Fruit fly (Drosophila melanogaster) whole organism, pupa: ENCODE results near the gene Dus3.

Experiments
- CG12605 ChIP-seq: fragments of 200-800 bp; sonication (Bioruptor generic); IDR thresholded peaks from 2 replicates; pipeline ENCODE4 v1.3.6; 2022; ENCODE audit warnings: missing biosample characterization, missing genetic modification characterization
- CG13204 ChIP-seq: fragments of 200-800 bp; sonication (Bioruptor generic); optimal IDR thresholded peaks from 2 replicates; lab custom pipeline; 2018; ENCODE audit warnings: missing biosample characterization, mild to moderate bottlenecking, missing genetic modification characterization, moderate library complexity
- CG15710 ChIP-seq: fragments of 200-800 bp; sonication (Bioruptor generic); optimal IDR thresholded peaks from 2 replicates; lab custom pipeline; 2018; ENCODE audit warnings: missing biosample characterization, mild to moderate bottlenecking, missing genetic modification characterization, moderate library complexity
- Pif1A ChIP-seq: fragments of 200-800 bp; sonication (Bioruptor generic); optimal IDR thresholded peaks from 3 replicates; lab custom pipeline; 2016; ENCODE audit warnings: missing biosample characterization, missing genetic modification characterization
- gl ChIP-seq: fragments of 200-800 bp; sonication (Bioruptor generic); optimal IDR thresholded peaks from 2 replicates; lab custom pipeline; 2018; ENCODE audit warnings: missing biosample characterization, mild to moderate bottlenecking, missing genetic modification characterization

- TF ChIP-seq CG13204 (GFP tag; lab: Kevin White, UChicago) (no peak), CG12605 (GFP tag; lab: Robert Waterston, UW) (no peak), CG15710 (tag; lab: Kevin White, UChicago) (no peak), Pif1A (no peak), gl (tag; lab: Kevin White, UChicago) (no peak)
Measured at dm6 chr2L:19769703-19770102, 11.0 kb downstream of the Dus3 start.
